Worm (Caenorhabditis elegans) whole organism, late embryonic: ENCODE results near the gene fbxc-29.
A peak's percentile ranks its signal among the peaks of the same experiment; 100 is the strongest.
"Not testable (repeated sequence)": the region's sequence is repeated elsewhere in the genome, so short reads cannot be mapped to it uniquely, and the experiment has no call there.

ENCODE experiments used
- C08G9.2 ChIP-seq: sonication (generic microtip); optimal IDR thresholded peaks from 2 replicates; lab custom pipeline; 2016; ENCODE audit warnings: mild to moderate bottlenecking, missing genetic modification characterization, moderate library complexity, missing compliant biosample characterization
- C38D4.7 ChIP-seq: fragments of 200-800 bp; sonication (Bioruptor generic); optimal IDR thresholded peaks from 2 replicates; lab custom pipeline; 2018; ENCODE audit warnings: mild to moderate bottlenecking, missing genetic modification characterization, moderate library complexity, missing compliant biosample characterization
- K02D7.2 ChIP-seq: sonication (generic microtip); optimal IDR thresholded peaks from 2 replicates; lab custom pipeline; 2017; ENCODE audit warnings: mild to moderate bottlenecking, missing genetic modification characterization, missing compliant biosample characterization
- K09A11.1 ChIP-seq: sonication (generic microtip); optimal IDR thresholded peaks from 2 replicates; lab custom pipeline; 2017; ENCODE audit warnings: antibody characterized with exemption, mild to moderate bottlenecking, missing genetic modification characterization, missing compliant biosample characterization; ENCODE audit not compliant: insufficient read depth
- ahr-1 ChIP-seq: sonication (generic microtip); optimal IDR thresholded peaks from 2 replicates; lab custom pipeline; 2016; ENCODE audit warnings: missing genetic modification characterization, missing compliant biosample characterization
- ama-1 ChIP-seq: fragments of 150-350 bp; optimal IDR thresholded peaks from 2 replicates; lab custom pipeline; 2014
- ceh-14 ChIP-seq: sonication (generic microtip); optimal IDR thresholded peaks from 2 replicates; lab custom pipeline; 2016; ENCODE audit warnings: missing genotype, missing genetic modification characterization, missing compliant biosample characterization
- ceh-19 ChIP-seq: fragments of 200-800 bp; sonication (Bioruptor generic); optimal IDR thresholded peaks from 2 replicates; lab custom pipeline; 2018; ENCODE audit warnings: mild to moderate bottlenecking, missing genetic modification characterization, missing compliant biosample characterization
- ceh-22 ChIP-seq: sonication (generic microtip); optimal IDR thresholded peaks from 2 replicates; lab custom pipeline; 2017; ENCODE audit warnings: missing biosample characterization, missing genetic modification characterization
- ceh-30 ChIP-seq: fragments of 150-350 bp; optimal IDR thresholded peaks from 2 replicates; lab custom pipeline; 2014; ENCODE audit warnings: missing biosample characterization, missing genetic modification characterization
- ceh-31 ChIP-seq: sonication (generic microtip); optimal IDR thresholded peaks from 2 replicates; lab custom pipeline; 2016; ENCODE audit warnings: missing genetic modification characterization, missing compliant biosample characterization
- ceh-45 ChIP-seq: fragments of 200-800 bp; sonication (Bioruptor generic); IDR thresholded peaks from 2 replicates; pipeline ENCODE4 v1.3.6; 2022; ENCODE audit warnings: missing genetic modification reagents, missing genetic modification characterization, missing compliant biosample characterization
- ceh-48 ChIP-seq: sonication (generic microtip); optimal IDR thresholded peaks from 2 replicates; lab custom pipeline; 2016; ENCODE audit warnings: missing genetic modification characterization, inconsistent platforms, missing compliant biosample characterization
- elt-4 ChIP-seq: sonication (generic microtip); optimal IDR thresholded peaks from 2 replicates; lab custom pipeline; 2016; ENCODE audit warnings: missing genetic modification characterization, missing compliant biosample characterization
- ets-4 ChIP-seq: sonication (generic microtip); optimal IDR thresholded peaks from 2 replicates; lab custom pipeline; 2016; ENCODE audit warnings: missing genetic modification characterization, missing compliant biosample characterization
- fkh-10 ChIP-seq: fragments of 150-350 bp; optimal IDR thresholded peaks from 2 replicates; lab custom pipeline; 2014; ENCODE audit warnings: missing biosample characterization, missing genetic modification reagents, missing genetic modification characterization
- fkh-6 ChIP-seq: sonication (generic microtip); optimal IDR thresholded peaks from 2 replicates; lab custom pipeline; 2016; ENCODE audit warnings: missing genetic modification characterization, missing compliant biosample characterization
- gmeb-2 ChIP-seq: sonication (generic microtip); optimal IDR thresholded peaks from 2 replicates; lab custom pipeline; 2016; ENCODE audit warnings: missing genetic modification characterization, inconsistent platforms, missing compliant biosample characterization
- hlh-13 ChIP-seq: fragments of 200-800 bp; sonication (Bioruptor generic); optimal IDR thresholded peaks from 2 replicates; lab custom pipeline; 2018; ENCODE audit warnings: mild to moderate bottlenecking, missing genetic modification characterization, missing compliant biosample characterization
- hlh-15 ChIP-seq: sonication (generic microtip); optimal IDR thresholded peaks from 2 replicates; lab custom pipeline; 2016; ENCODE audit warnings: missing genetic modification characterization, missing compliant biosample characterization
- hlh-30 ChIP-seq: sonication (generic microtip); optimal IDR thresholded peaks from 2 replicates; lab custom pipeline; 2017; ENCODE audit warnings: antibody characterized with exemption, missing genetic modification characterization, missing compliant biosample characterization; ENCODE audit not compliant: insufficient read depth
- hlh-6 ChIP-seq: sonication (generic microtip); optimal IDR thresholded peaks from 2 replicates; lab custom pipeline; 2016; ENCODE audit warnings: missing genotype, missing genetic modification characterization, missing compliant biosample characterization
- lim-6 ChIP-seq: sonication (generic microtip); optimal IDR thresholded peaks from 2 replicates; lab custom pipeline; 2016; ENCODE audit warnings: missing genetic modification characterization, missing compliant biosample characterization
- mec-3 ChIP-seq: sonication (generic microtip); optimal IDR thresholded peaks from 2 replicates; lab custom pipeline; 2016; ENCODE audit warnings: borderline replicate concordance, missing genetic modification characterization, missing compliant biosample characterization
- nhr-232 ChIP-seq: sonication (generic microtip); optimal IDR thresholded peaks from 2 replicates; lab custom pipeline; 2016; ENCODE audit warnings: missing genetic modification characterization, missing compliant biosample characterization
- npax-4 ChIP-seq: sonication (generic microtip); optimal IDR thresholded peaks from 2 replicates; lab custom pipeline; 2016; ENCODE audit warnings: missing genetic modification characterization, missing compliant biosample characterization
- pat-9 ChIP-seq: fragments of 200-800 bp; sonication (Bioruptor generic); optimal IDR thresholded peaks from 2 replicates; lab custom pipeline; 2018; ENCODE audit warnings: mild to moderate bottlenecking, missing genetic modification characterization, moderate library complexity, missing compliant biosample characterization
- pax-1 ChIP-seq: fragments of 150-350 bp; optimal IDR thresholded peaks from 2 replicates; lab custom pipeline; 2014; ENCODE audit warnings: missing biosample characterization, missing genetic modification characterization
- pha-4 ChIP-seq: fragments of 150-350 bp; optimal IDR thresholded peaks from 2 replicates; lab custom pipeline; 2018; ENCODE audit warnings: missing biosample characterization, missing genetic modification reagents, missing genetic modification characterization
- pros-1 ChIP-seq: fragments of 150-350 bp; optimal IDR thresholded peaks from 2 replicates; lab custom pipeline; 2014; ENCODE audit warnings: missing biosample characterization, missing genetic modification reagents, missing genetic modification characterization
- ref-2 ChIP-seq: sonication (generic microtip); optimal IDR thresholded peaks from 2 replicates; lab custom pipeline; 2016; ENCODE audit warnings: missing genetic modification characterization, missing compliant biosample characterization
- sox-2 ChIP-seq: fragments of 200-800 bp; sonication (Bioruptor generic); IDR thresholded peaks from 2 replicates; pipeline ENCODE4 v1.3.6; 2022; ENCODE audit warnings: missing genetic modification reagents, missing genetic modification characterization, missing compliant biosample characterization
- tbx-2 ChIP-seq: sonication (generic microtip); optimal IDR thresholded peaks from 2 replicates; lab custom pipeline; 2016; ENCODE audit warnings: missing genetic modification characterization, missing compliant biosample characterization
- ttx-3 ChIP-seq: sonication (generic microtip); optimal IDR thresholded peaks from 2 replicates; lab custom pipeline; 2016; ENCODE audit warnings: missing genetic modification reagents, missing genetic modification characterization, missing compliant biosample characterization
- unc-42 ChIP-seq: sonication (generic microtip); optimal IDR thresholded peaks from 2 replicates; lab custom pipeline; 2016; ENCODE audit warnings: missing genotype, missing genetic modification characterization, missing compliant biosample characterization
- unc-86 ChIP-seq: sonication (generic microtip); optimal IDR thresholded peaks from 2 replicates; lab custom pipeline; 2016; ENCODE audit warnings: missing genetic modification characterization, missing compliant biosample characterization
- zip-5 ChIP-seq: sonication (generic microtip); optimal IDR thresholded peaks from 2 replicates; lab custom pipeline; 2016; ENCODE audit warnings: missing genetic modification characterization, missing compliant biosample characterization

fbxc-29 gene

ce11 chrII:923521-923920 lies 7.6 kb downstream of the fbxc-29 start, which contains the start of gene fbxc-28:
Gene fbxc-28 (plus strand): TSS chrII:923821.
- TF ChIP-seq C38D4.7 (GFP tag; lab: Kevin White, UChicago) (no peak), tbx-2 (tag; lab: Kevin White, UChicago) (no peak), unc-42 (tag; lab: Kevin White, UChicago) (no peak), sox-2 (GFP tag; lab: Robert Waterston, UW) (no peak), hlh-6 (no peak), pha-4 (tag; lab: Kevin White, UChicago) (no peak), unc-86 (tag; lab: Kevin White, UChicago) (no peak), pax-1 (tag; lab: Kevin White, UChicago) (no peak), fkh-10 (GFP tag; lab: Kevin White, UChicago) (no peak), mec-3 (tag; lab: Kevin White, UChicago) (no peak), ceh-45 (GFP tag; lab: Robert Waterston, UW) (no peak), ceh-48 (tag; lab: Kevin White, UChicago) (no peak), ama-1 (lab: Kevin White, UChicago) (no peak), hlh-30 (tag; lab: Kevin White, UChicago) (no peak), zip-5 (no peak)

DNA sequence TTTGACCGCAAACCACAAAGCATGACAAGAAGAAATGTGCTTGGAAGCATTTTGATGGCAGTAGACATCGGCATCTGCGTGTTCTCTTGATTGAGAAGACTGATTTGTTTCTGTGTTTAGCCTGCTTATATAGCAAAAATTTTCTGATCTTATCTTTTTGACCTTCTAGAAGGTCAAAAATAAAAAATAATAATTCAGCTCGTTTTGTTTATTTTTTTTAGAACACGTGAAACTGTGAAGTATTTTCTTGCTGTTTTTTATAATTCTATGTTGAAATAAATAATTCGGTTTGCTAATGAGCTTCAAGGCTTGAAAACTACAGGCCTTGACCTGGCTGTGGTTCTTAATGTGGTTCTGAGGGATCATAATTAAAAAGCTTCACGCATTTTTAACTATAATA lies 11.5 kb downstream of the fbxc-29 start, which contains the start of gene R07C3.13:
Gene R07C3.13 (minus strand): TSS at position 101 of the 400 bp plus-strand sequence.
- TF ChIP-seq lim-6 (tag; lab: Kevin White, UChicago) (no peak), K02D7.2 (tag; lab: Kevin White, UChicago) (no peak), pat-9 (tag; lab: Kevin White, UChicago) (no peak), K09A11.1 (tag; lab: Kevin White, UChicago) (no peak), hlh-15 (tag; lab: Kevin White, UChicago) (no peak), ahr-1 (tag; lab: Kevin White, UChicago) (no peak), C38D4.7 (GFP tag; lab: Kevin White, UChicago) (no peak), fkh-6 (tag; lab: Kevin White, UChicago) (no peak), npax-4 (tag; lab: Kevin White, UChicago) (no peak), nhr-232 (tag; lab: Kevin White, UChicago) (no peak), mec-3 (tag; lab: Kevin White, UChicago) (no peak), elt-4 (tag; lab: Kevin White, UChicago) (no peak), ceh-22 (tag; lab: Kevin White, UChicago) (no peak), ceh-30 (tag; lab: Kevin White, UChicago) (no peak)

DNA sequence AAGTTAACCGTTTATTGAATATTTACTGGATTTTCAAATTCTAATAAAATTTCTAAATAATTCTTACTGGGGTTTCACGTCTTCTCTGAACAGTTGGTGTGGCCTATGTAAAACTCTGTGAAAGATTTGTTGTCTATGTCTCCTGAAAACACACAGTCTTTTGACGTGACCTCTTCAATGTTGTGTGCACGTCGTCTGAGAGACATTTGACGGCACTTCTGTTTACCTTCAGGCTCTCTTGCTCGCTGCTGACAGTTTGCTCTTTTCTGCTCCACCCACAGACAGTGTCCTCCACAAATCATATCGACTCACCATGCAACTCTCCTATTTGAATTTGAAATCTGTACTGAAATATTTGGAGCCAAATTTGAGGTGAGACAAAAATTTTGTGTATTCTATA lies 15.0 kb downstream of the fbxc-29 start, which contains the start of gene fbxc-34:
Gene fbxc-34 (plus strand): TSS at position 301 of the 400 bp plus-strand sequence.
- not testable (repeated sequence) for TF ChIP-seq ceh-30, ets-4, ttx-3 (tag; lab: Kevin White, UChicago)
- TF ChIP-seq, all 69 proteins: peak for 0; not testable (repeated sequence) for 69

DNA sequence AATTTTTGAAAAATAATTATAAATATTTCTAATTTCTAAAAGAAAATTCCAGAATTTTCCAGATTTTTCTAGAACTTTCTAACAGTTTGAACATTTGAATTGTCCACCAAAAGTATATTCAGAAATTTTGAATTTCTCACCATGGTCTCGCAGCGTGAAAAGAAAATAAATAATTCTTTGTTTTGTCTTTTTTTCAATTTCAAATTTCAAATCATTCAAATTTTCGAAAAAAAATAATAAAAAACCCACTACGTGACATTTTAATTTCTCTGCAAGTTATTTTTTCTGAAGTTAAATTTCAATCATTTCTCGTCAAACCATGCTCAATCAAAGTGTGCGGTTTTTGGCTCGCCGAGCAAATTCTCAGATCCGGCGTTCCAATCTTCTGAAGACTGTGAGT lies 16.8 kb downstream of the fbxc-29 start, which contains the start of gene acs-15:
Gene acs-15 (plus strand): TSS at position 301 of the 400 bp plus-strand sequence.
- TF ChIP-seq hlh-15 (tag; lab: Kevin White, UChicago) = no peak
- no peak for TF ChIP-seq hlh-13 (GFP tag; lab: Kevin White, UChicago)
- TF ChIP-seq C08G9.2 (tag; lab: Kevin White, UChicago) = no peak
- no peak for TF ChIP-seq pros-1 (tag; lab: Kevin White, UChicago)
- TF ChIP-seq gmeb-2 = no peak
- no peak for TF ChIP-seq fkh-10 (GFP tag; lab: Kevin White, UChicago)
- no peak for TF ChIP-seq ceh-31 (tag; lab: Kevin White, UChicago)

DNA sequence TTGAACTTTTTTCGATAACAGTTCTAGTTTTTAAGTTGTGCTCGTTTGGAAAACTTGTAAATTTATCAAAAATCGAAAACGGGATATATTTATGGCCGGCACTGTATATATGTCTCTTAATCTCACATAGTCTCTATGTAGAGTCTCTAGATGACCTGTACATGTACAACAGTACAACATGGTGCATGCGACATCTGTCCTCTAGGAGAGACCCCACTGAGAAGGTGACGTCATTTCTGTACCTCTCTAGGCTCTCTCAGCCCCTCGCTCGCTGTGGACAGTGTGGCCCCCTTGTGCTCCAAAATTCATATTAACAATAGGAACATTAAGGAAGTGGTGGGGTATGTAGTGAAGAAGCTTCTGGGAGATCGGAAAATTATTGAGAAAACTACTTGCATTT lies 21.4 kb downstream of the fbxc-29 start:
- TF ChIP-seq ets-4 (tag; lab: Kevin White, UChicago) (no peak), pax-1 (tag; lab: Kevin White, UChicago) (no peak), ref-2 (peak; percentile 83), hlh-13 (GFP tag; lab: Kevin White, UChicago) (no peak), tbx-2 (tag; lab: Kevin White, UChicago) (no peak), ceh-14 (no peak), ceh-19 (GFP tag; lab: Kevin White, UChicago) (no peak)
